Worm (Caenorhabditis elegans): ENCODE results near the gene T07D3.9.
A peak's percentile ranks its signal among the peaks of the same experiment; 100 is the strongest.

T07D3.9 gene

ce11 chrII:915206-915605, 14.5 kb upstream of the T07D3.9 start:
- TF ChIP-seq ceh-22 (tag; optimal IDR thresholded peaks at IDR 0.05) (no peak), sox-2 (GFP tag; IDR thresholded peaks at IDR 0.05) (no peak), syd-9 (tag; optimal IDR thresholded peaks at IDR 0.05) (no peak), pqm-1 (tag; optimal IDR thresholded peaks at IDR 0.05) (peak; percentile 70), ceh-19 (GFP tag; optimal IDR thresholded peaks at IDR 0.05) (no peak), K02D7.2 (tag; optimal IDR thresholded peaks at IDR 0.05) (no peak), K09A11.1 (tag; optimal IDR thresholded peaks at IDR 0.05; ENCODE audit: insufficient read depth) (no peak), elt-2 (tag; optimal IDR thresholded peaks at IDR 0.05) (peak; percentile 100), dve-1 (tag; optimal IDR thresholded peaks at IDR 0.05) (peak; percentile 41)

ce11 chrII:913222-913722, 12.6 kb upstream of the T07D3.9 start, which contains the start of gene fbxc-33:
fbxc-33 (plus strand) TSS chrII:913672.
- TF ChIP-seq pha-4 (tag; optimal IDR thresholded peaks at IDR 0.05) (no peak), nfya-1 (tag; optimal IDR thresholded peaks at IDR 0.05) (peak; percentile 9)

ce11 chrII:911680-912079, 11.0 kb upstream of the T07D3.9 start, which contains the start of gene fbxc-31:
fbxc-31 (plus strand) TSS chrII:911980.
- no peak for TF ChIP-seq dmd-4 (tag; optimal IDR thresholded peaks at IDR 0.05; ENCODE audit: borderline replicate concordance)
- no peak for TF ChIP-seq unc-3 (GFP tag; conservative IDR thresholded peaks at IDR 0.05)
- TF ChIP-seq unc-3 (tag; optimal IDR thresholded peaks at IDR 0.05): no peak
- no peak for TF ChIP-seq ceh-31 (tag; optimal IDR thresholded peaks at IDR 0.05)
- no peak for TF ChIP-seq syd-9 (tag; optimal IDR thresholded peaks at IDR 0.05)
- TF ChIP-seq ztf-16 (tag; optimal IDR thresholded peaks at IDR 0.05): no peak
- TF ChIP-seq fax-1 (tag; optimal IDR thresholded peaks at IDR 0.05): no peak
- TF ChIP-seq hlh-15 (tag; optimal IDR thresholded peaks at IDR 0.05): no peak
- no peak for TF ChIP-seq T23F11.4 (GFP tag; optimal IDR thresholded peaks at IDR 0.05)
- no peak for TF ChIP-seq gmeb-2 (tag; optimal IDR thresholded peaks at IDR 0.05)
- TF ChIP-seq pros-1 (tag; optimal IDR thresholded peaks at IDR 0.05): no peak
- no peak for TF ChIP-seq Y22D7AL.16 (tag; optimal IDR thresholded peaks at IDR 0.05)
- TF ChIP-seq ttx-3 (tag; optimal IDR thresholded peaks at IDR 0.05): no peak

ce11 chrII:909554-909953, 8.8 kb upstream of the T07D3.9 start, which contains the start of the genes fbxc-24 and fbxc-27:
fbxc-24 (minus strand) TSS chrII:909654.
fbxc-27 (plus strand) TSS chrII:909769.
- TF ChIP-seq ceh-24 (tag; optimal IDR thresholded peaks at IDR 0.05): no peak
- no peak for TF ChIP-seq ceh-30 (tag; optimal IDR thresholded peaks at IDR 0.05)
- TF ChIP-seq mec-3 (tag; optimal IDR thresholded peaks at IDR 0.05; ENCODE audit: borderline replicate concordance): no peak

ce11 chrII:905335-905734, 4.6 kb upstream of the T07D3.9 start:
- TF ChIP-seq ahr-1 (tag; optimal IDR thresholded peaks at IDR 0.05): no peak

- TF ChIP-seq dve-1 (tag; optimal IDR thresholded peaks at IDR 0.05) (no peak), ztf-16 (tag; optimal IDR thresholded peaks at IDR 0.05) (no peak), ceh-14 (tag; optimal IDR thresholded peaks at IDR 0.05) (no peak), elt-2 (tag; optimal IDR thresholded peaks at IDR 0.05) (no peak), unc-86 (tag; optimal IDR thresholded peaks at IDR 0.05) (no peak), pag-3 (tag; optimal IDR thresholded peaks at IDR 0.05; ENCODE audit: borderline replicate concordance) (no peak), pqm-1 (tag; optimal IDR thresholded peaks at IDR 0.05) (no peak), npax-4 (tag; optimal IDR thresholded peaks at IDR 0.05) (no peak), ceh-45 (GFP tag; IDR thresholded peaks at IDR 0.05) (no peak), Y22D7AL.16 (tag; optimal IDR thresholded peaks at IDR 0.05) (no peak), ceh-22 (tag; optimal IDR thresholded peaks at IDR 0.05) (no peak), hlh-15 (tag; optimal IDR thresholded peaks at IDR 0.05) (no peak), ahr-1 (tag; optimal IDR thresholded peaks at IDR 0.05) (no peak), tbx-2 (tag; optimal IDR thresholded peaks at IDR 0.05) (no peak), ama-1 (optimal IDR thresholded peaks at IDR 0.05) (no peak), dmd-4 (tag; optimal IDR thresholded peaks at IDR 0.05; ENCODE audit: borderline replicate concordance) (no peak), rnt-1 (tag; optimal IDR thresholded peaks at IDR 0.05) (no peak), lim-6 (tag; optimal IDR thresholded peaks at IDR 0.05) (no peak), hlh-8 (tag; optimal IDR thresholded peaks at IDR 0.05) (no peak)
Observed at ce11 chrII:901632-902031, 919 bp upstream of the T07D3.9 start, which contains the start of gene T07D3.2. T07D3.2 (plus strand) TSS chrII:901932.

Data from whole organism, late embryonic.